Fruit fly (Drosophila melanogaster): Measurements from ENCODE around the gene CG31709.

CG31709 gene

DNA sequence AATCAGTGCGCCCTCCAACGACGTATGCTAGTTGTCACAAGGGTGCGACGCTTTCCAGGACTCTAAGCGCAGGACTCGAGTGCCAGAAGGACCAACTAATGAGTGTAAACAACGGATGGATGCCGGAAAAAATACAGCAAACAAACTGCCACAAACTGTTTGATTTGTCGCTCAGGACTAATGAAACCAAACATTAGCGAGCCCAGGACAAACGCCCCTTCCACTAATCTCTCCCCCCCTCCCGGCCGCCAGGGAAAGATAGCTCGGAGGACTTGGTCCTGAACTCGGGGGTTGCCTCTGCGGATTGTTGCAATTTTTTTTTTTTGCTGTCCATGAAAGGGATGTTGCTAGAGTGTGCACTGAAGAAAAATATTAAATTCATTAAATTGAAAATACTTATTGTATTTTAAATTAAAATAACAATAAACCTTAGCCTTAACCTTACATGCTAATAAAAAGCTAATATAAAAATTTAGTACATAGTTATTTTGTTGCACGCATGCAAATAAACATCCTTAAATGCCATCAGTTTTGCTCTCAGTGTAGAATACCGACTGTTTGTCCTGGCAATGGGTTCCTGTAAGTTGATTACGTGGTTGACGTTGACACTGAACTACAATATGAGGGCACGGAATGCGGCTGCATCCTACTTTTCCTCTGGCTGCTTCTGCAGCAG is 15.3 kb upstream of the CG31709 start (continued):
- TF ChIP-seq CG12219 (GFP tag; optimal IDR thresholded peaks at IDR 0.05) (peak; percentile 1), dmrt99B (tag; optimal IDR thresholded peaks at IDR 0.05) (peak; percentile 64), NC2α (GFP tag; optimal IDR thresholded peaks at IDR 0.05) (no peak), NC2β (GFP tag; optimal IDR thresholded peaks at IDR 0.05) (no peak), vnd (GFP tag; IDR thresholded peaks at IDR 0.05; ENCODE audit: partially characterized antibody) (no peak), CG1024 (GFP tag; IDR thresholded peaks at IDR 0.05) (0 out of 2 replicates have a peak, but pooled peaks have one; percentile 15), lola (GFP tag; optimal IDR thresholded peaks at IDR 0.05) (peak in 1 of 3 experiments; percentile 86), CG1832 (GFP tag; optimal IDR thresholded peaks at IDR 0.05) (no peak), PHDP (tag; optimal IDR thresholded peaks at IDR 0.05) (no peak), gcm (GFP tag; optimal IDR thresholded peaks at IDR 0.05) (peak; percentile 67), knrl (GFP tag; IDR thresholded peaks at IDR 0.05; ENCODE audit: partially characterized antibody) (no peak), vvl (GFP tag; IDR thresholded peaks at IDR 0.05) (peak; percentile 56; the same call in 1 of the 2 replicates), her (GFP tag; optimal IDR thresholded peaks at IDR 0.05) (no peak), cato (GFP tag; optimal IDR thresholded peaks at IDR 0.05; ENCODE audit: borderline replicate concordance) (no peak), Mes4 (GFP tag; optimal IDR thresholded peaks at IDR 0.05) (no peak), Dref (GFP tag; IDR thresholded peaks at IDR 0.05) (no peak), sens-2 (GFP tag; IDR thresholded peaks at IDR 0.05) (no peak), sd (tag; optimal IDR thresholded peaks at IDR 0.05) (no peak), gcm2 (GFP tag; optimal IDR thresholded peaks at IDR 0.05) (peak; percentile 4), crp (GFP tag; optimal IDR thresholded peaks at IDR 0.05) (no peak), Sry-δ (GFP tag; optimal IDR thresholded peaks at IDR 0.05) (no peak), CG15696 (tag; optimal IDR thresholded peaks at IDR 0.05) (peak; percentile 73), CG6854 (GFP tag; optimal IDR thresholded peaks at IDR 0.05) (no peak), Atf3 (GFP tag; optimal IDR thresholded peaks at IDR 0.05) (no peak), CG2116 (GFP tag; optimal IDR thresholded peaks at IDR 0.05) (no peak), CG34224 (GFP tag; IDR thresholded peaks at IDR 0.05; ENCODE audit: partially characterized antibody) (no peak), CG2889 (GFP tag; IDR thresholded peaks at IDR 0.05) (no peak), CG9437 (GFP tag; optimal IDR thresholded peaks at IDR 0.05) (no peak), CG15479 (GFP tag; optimal IDR thresholded peaks at IDR 0.05) (no peak), amos (GFP tag; IDR thresholded peaks at IDR 0.05; ENCODE audit: partially characterized antibody) (no peak), psq (GFP tag; optimal IDR thresholded peaks at IDR 0.05) (no peak), CG12391 (tag; optimal IDR thresholded peaks at IDR 0.05) (peak; percentile 61), CG6683 (GFP tag; optimal IDR thresholded peaks at IDR 0.05) (no peak), grau (tag; optimal IDR thresholded peaks at IDR 0.05) (peak; percentile 46), CG10959 (GFP tag; IDR thresholded peaks at IDR 0.05) (peak; percentile 73), dan (GFP tag; IDR thresholded peaks at IDR 0.05) (no peak), CG10654 (GFP tag; optimal IDR thresholded peaks at IDR 0.05) (no peak), CG17802 (tag; optimal IDR thresholded peaks at IDR 0.05) (no peak), kni (GFP tag; optimal IDR thresholded peaks at IDR 0.05) (no peak), CG10462 (GFP tag; optimal IDR thresholded peaks at IDR 0.05) (no peak), Jarid2 (GFP tag; optimal IDR thresholded peaks at IDR 0.05) (no peak), toy (GFP tag; IDR thresholded peaks at IDR 0.05) (no peak), nom (GFP tag; optimal IDR thresholded peaks at IDR 0.05) (no peak), CG18011 (GFP tag; optimal IDR thresholded peaks at IDR 0.05) (no peak), Stat92E (GFP tag; optimal IDR thresholded peaks at IDR 0.05) (no peak), CG4820 (GFP tag; optimal IDR thresholded peaks at IDR 0.05) (peak; percentile 42), fd102C (GFP tag; optimal IDR thresholded peaks at IDR 0.05) (peak; percentile 7), CG6765 (GFP tag; optimal IDR thresholded peaks at IDR 0.05) (no peak)

Measured in whole organism, embryonic.